Worm (Caenorhabditis elegans) whole organism, young adult: ENCODE results near the gene fipr-29.
A peak's percentile ranks its signal among the peaks of the same experiment; 100 is the strongest.

Experiments
- F23B12.7 ChIP-seq: sonication (generic microtip); optimal IDR thresholded peaks from 2 replicates; lab custom pipeline; 2017; ENCODE audit warnings: missing genetic modification characterization, mild to moderate bottlenecking, missing compliant biosample characterization, antibody characterized with exemption, moderate library complexity; ENCODE audit not compliant: insufficient read depth
- ama-1 ChIP-seq, 3 experiments: fragments of 150-350 bp in 1 of 3; sonication (generic microtip) in 2 of 3; optimal IDR thresholded peaks; 2 replicates each; lab custom pipeline; 2014 to 2018; ENCODE audit warnings: missing biosample characterization in 2 of 3, missing genetic modification characterization in 2 of 3, missing genetic modification reagents in 2 of 3
- aptf-3 ChIP-seq: fragments of 200-800 bp; sonication (Bioruptor generic); IDR thresholded peaks from 2 replicates; pipeline ENCODE4 v1.3.6; 2022; ENCODE audit warnings: missing genetic modification characterization, missing compliant biosample characterization
- bed-1 ChIP-seq: fragments of 200-800 bp; sonication (Bioruptor generic); IDR thresholded peaks from 2 replicates; pipeline ENCODE4 v1.3.6; 2022; ENCODE audit warnings: missing genetic modification reagents, missing genetic modification characterization, missing compliant biosample characterization
- cebp-1 ChIP-seq, 2 experiments: fragments of 200-800 bp in 1 of 2; sonication (Bioruptor generic) in 1 of 2; sonication (generic microtip) in 1 of 2; IDR thresholded peaks in 1 of 2; optimal IDR thresholded peaks in 1 of 2; 2 replicates each; pipeline versions ENCODE4 v1.3.6 to Lab custom; 2017 to 2022; ENCODE audit warnings: missing compliant biosample characterization in 2 of 2, missing genetic modification characterization in 2 of 2, mild to moderate bottlenecking in 1 of 2, missing genetic modification reagents in 1 of 2, moderate library complexity in 1 of 2
- efl-1 ChIP-seq: fragments of 150-350 bp; optimal IDR thresholded peaks from 2 replicates; lab custom pipeline; 2014; ENCODE audit warnings: missing biosample characterization, missing genetic modification reagents, missing genetic modification characterization
- fkh-3 ChIP-seq: sonication (generic microtip); optimal IDR thresholded peaks from 2 replicates; lab custom pipeline; 2016; ENCODE audit warnings: mild to moderate bottlenecking, missing genetic modification characterization, missing compliant biosample characterization
- gei-17 ChIP-seq: fragments of 200-800 bp; sonication (Bioruptor generic); optimal IDR thresholded peaks from 2 replicates; lab custom pipeline; 2018; ENCODE audit warnings: mild to moderate bottlenecking, missing genetic modification characterization, missing compliant biosample characterization
- lin-40 ChIP-seq: sonication (generic microtip); optimal IDR thresholded peaks from 2 replicates; lab custom pipeline; 2016; ENCODE audit warnings: missing genetic modification characterization, mild to moderate bottlenecking, missing compliant biosample characterization, missing genotype, missing genetic modification reagents
- mes-4 ChIP-seq: sonication (generic microtip); optimal IDR thresholded peaks from 2 replicates; lab custom pipeline; 2016; ENCODE audit warnings: missing genotype, missing genetic modification characterization, missing compliant biosample characterization
- nfya-2 ChIP-seq: fragments of 200-800 bp; sonication (Bioruptor generic); IDR thresholded peaks from 2 replicates; pipeline ENCODE4 v1.3.6; 2022; ENCODE audit warnings: missing genetic modification reagents, missing genetic modification characterization, missing compliant biosample characterization
- nhr-27 ChIP-seq: fragments of 200-800 bp; sonication (Bioruptor generic); optimal IDR thresholded peaks from 2 replicates; lab custom pipeline; 2018; ENCODE audit warnings: mild to moderate bottlenecking, missing genetic modification characterization, moderate library complexity, missing compliant biosample characterization
- pha-4 ChIP-seq: fragments of 150-350 bp; sonication (generic microtip); optimal IDR thresholded peaks from 2 replicates; lab custom pipeline; 2014; ENCODE audit warnings: missing biosample characterization, missing genetic modification reagents, missing genetic modification characterization
- rcor-1 ChIP-seq: fragments of 200-800 bp; sonication (Bioruptor generic); IDR thresholded peaks from 2 replicates; pipeline ENCODE4 v1.3.6; 2022; ENCODE audit warnings: missing genetic modification reagents, missing genetic modification characterization, missing compliant biosample characterization
- sdz-38 ChIP-seq: sonication (generic microtip); optimal IDR thresholded peaks from 2 replicates; lab custom pipeline; 2016; ENCODE audit warnings: missing genotype, missing genetic modification characterization, missing compliant biosample characterization
- somi-1 ChIP-seq: fragments of 200-800 bp; sonication (Bioruptor generic); optimal IDR thresholded peaks from 2 replicates; lab custom pipeline; 2018; ENCODE audit warnings: mild to moderate bottlenecking, missing genetic modification characterization, missing compliant biosample characterization
- unc-130 ChIP-seq: sonication (generic microtip); optimal IDR thresholded peaks from 2 replicates; lab custom pipeline; 2016; ENCODE audit warnings: missing genetic modification reagents, missing genetic modification characterization, missing compliant biosample characterization
- zim-3 ChIP-seq: sonication (generic microtip); optimal IDR thresholded peaks from 2 replicates; lab custom pipeline; 2017; ENCODE audit warnings: mild to moderate bottlenecking, missing genetic modification characterization, moderate library complexity, missing compliant biosample characterization
- ztf-28 ChIP-seq: fragments of 200-800 bp; sonication (Bioruptor generic); IDR thresholded peaks from 2 replicates; pipeline ENCODE4 v1.3.6; 2022; ENCODE audit warnings: missing genetic modification reagents, missing genetic modification characterization, missing compliant biosample characterization

fipr-29 gene

DNA sequence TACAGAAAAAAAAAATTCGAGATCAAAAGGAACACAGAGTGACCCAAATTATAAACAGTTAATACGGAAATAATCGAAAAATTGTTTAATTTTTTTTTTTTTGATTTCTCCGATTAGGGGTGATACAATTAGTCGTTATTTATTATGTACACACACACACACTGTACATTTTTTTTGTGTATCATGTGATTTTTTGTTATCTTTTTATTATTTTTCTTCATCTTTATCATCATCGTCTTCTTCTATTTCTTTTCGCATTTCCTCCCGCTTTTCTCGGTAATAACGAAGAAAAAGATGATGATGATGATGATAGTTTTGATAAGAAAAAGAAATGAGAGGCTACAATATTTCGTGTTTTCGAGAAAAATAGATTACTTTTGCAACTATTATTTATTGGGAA, 30.3 kb downstream of the fipr-29 start:
- TF ChIP-seq gei-17 (GFP tag; lab: Kevin White, UChicago) = no peak
- TF ChIP-seq efl-1 (GFP tag; lab: Kevin White, UChicago) = no peak
- peak; percentile 1 for TF ChIP-seq lin-40 (tag; lab: Kevin White, UChicago)

ce11 chrIII:3026679-3027078, 33.5 kb downstream of the fipr-29 start:
- TF ChIP-seq nfya-2 (GFP tag; lab: Robert Waterston, UW) = no peak
- TF ChIP-seq cebp-1 (GFP tag; IDR thresholded peaks at IDR 0.05; lab: Robert Waterston, UW) = no peak
- TF ChIP-seq cebp-1 (tag; optimal IDR thresholded peaks at IDR 0.05; lab: Kevin White, UChicago) = peak; percentile 32
- TF ChIP-seq, all 124 proteins: peak for 1

DNA sequence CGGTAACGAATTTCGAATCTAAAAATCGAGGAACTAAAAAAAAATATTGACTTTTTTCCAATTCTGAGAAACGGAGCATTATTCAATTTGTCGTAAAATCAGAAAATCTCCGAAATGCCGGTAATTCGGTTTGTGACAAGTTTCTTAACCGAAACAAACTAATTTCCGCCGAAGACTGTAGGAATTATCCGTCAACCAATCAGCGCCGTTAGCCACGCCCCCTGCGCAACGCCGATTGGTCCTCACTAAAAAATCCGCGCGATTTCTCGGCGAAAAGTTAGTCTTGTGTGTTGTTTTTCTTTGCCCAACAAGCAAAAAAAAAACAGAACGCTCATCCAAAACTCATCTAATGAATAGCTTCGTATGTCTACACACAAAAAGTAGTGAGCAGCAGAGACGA, 40.1 kb downstream of the fipr-29 start:
- TF ChIP-seq ztf-28 = no peak
- no peak for TF ChIP-seq ama-1 (optimal IDR thresholded peaks at IDR 0.05; lab: Kevin White, UChicago)
- TF ChIP-seq ama-1 (GFP tag; optimal IDR thresholded peaks at IDR 0.05; lab: Kevin White, UChicago) = no peak
- no peak for TF ChIP-seq somi-1 (GFP tag; lab: Kevin White, UChicago)
- no peak for TF ChIP-seq mes-4 (tag; lab: Kevin White, UChicago)
- TF ChIP-seq fkh-3 = no peak
- no peak for TF ChIP-seq unc-130 (GFP tag; lab: Kevin White, UChicago)
- TF ChIP-seq nhr-27 (tag; lab: Kevin White, UChicago) = no peak
- no peak for TF ChIP-seq rcor-1

- no peak for TF ChIP-seq F23B12.7 (tag; lab: Kevin White, UChicago)
- no peak for TF ChIP-seq zim-3
- no peak for TF ChIP-seq sdz-38 (tag; lab: Kevin White, UChicago)
- no peak for TF ChIP-seq aptf-3 (GFP tag; lab: Robert Waterston, UW)
- no peak for TF ChIP-seq pha-4 (tag; lab: Kevin White, UChicago)
Measured at ce11 chrIII:3018822-3019221, 41.3 kb downstream of the fipr-29 start.

ce11 chrIII:3011644-3012043, 48.5 kb downstream of the fipr-29 start:
- TF ChIP-seq bed-1 = 0 out of 2 replicates have a peak, but pooled peaks have one; percentile 57
